Fruit fly (Drosophila melanogaster): Measurements from ENCODE around the gene RpS13.
A peak's percentile ranks its signal among the peaks of the same experiment; 100 is the strongest.

RpS13 gene

dm6 chr2L:8319858-8320525 lies 44.5 kb downstream of the RpS13 start, which contains the start of the genes mtsh and strat (continued):
- TF ChIP-seq fd59A (GFP tag; optimal IDR thresholded peaks at IDR 0.05) (no peak), Gug (GFP tag; IDR thresholded peaks at IDR 0.05) (no peak), Eip75B (GFP tag; optimal IDR thresholded peaks at IDR 0.05) (no peak), CG34406 (GFP tag; optimal IDR thresholded peaks at IDR 0.05) (no peak), Met (GFP tag; optimal IDR thresholded peaks at IDR 0.05) (no peak), topi (GFP tag; optimal IDR thresholded peaks at IDR 0.05) (peak; percentile 65), Hr38 (GFP tag; optimal IDR thresholded peaks at IDR 0.05) (no peak), pdm3 (GFP tag; optimal IDR thresholded peaks at IDR 0.05) (no peak), Eip78C (GFP tag) (peak; percentile 81)

All from whole organism, prepupa.